Worm (Caenorhabditis elegans) whole organism, L1 larva: Measurements from ENCODE around the gene K09C6.3.

Source experiments
- C04F5.9 ChIP-seq: sonication (generic microtip); optimal IDR thresholded peaks from 2 replicates; lab custom pipeline; 2016; ENCODE audit warnings: missing genetic modification characterization, missing compliant biosample characterization
- aha-1 ChIP-seq: fragments of 150-350 bp; optimal IDR thresholded peaks from 2 replicates; lab custom pipeline; 2014; ENCODE audit warnings: missing biosample characterization, missing genetic modification characterization
- alr-1 ChIP-seq: fragments of 200-800 bp; sonication (Bioruptor generic); optimal IDR thresholded peaks from 2 replicates; lab custom pipeline; 2018; ENCODE audit warnings: borderline replicate concordance, mild to moderate bottlenecking, missing genetic modification characterization, missing compliant biosample characterization
- aly-2 ChIP-seq: fragments of 150-350 bp; optimal IDR thresholded peaks from 2 replicates; lab custom pipeline; 2014; ENCODE audit warnings: missing biosample characterization, missing genetic modification characterization
- ama-1 ChIP-seq: fragments of 150-350 bp; optimal IDR thresholded peaks from 2 replicates; lab custom pipeline; 2014
- ceh-63 ChIP-seq: fragments of 200-800 bp; sonication (Bioruptor generic); optimal IDR thresholded peaks from 2 replicates; lab custom pipeline; 2018; ENCODE audit warnings: mild to moderate bottlenecking, missing genetic modification characterization, missing compliant biosample characterization
- ces-1 ChIP-seq: fragments of 150-350 bp; optimal IDR thresholded peaks from 2 replicates; lab custom pipeline; 2014; ENCODE audit warnings: missing biosample characterization, missing genetic modification reagents, missing genetic modification characterization
- egl-27 ChIP-seq, 2 experiments: fragments of 150-350 bp in 1 of 2; sonication (generic microtip); optimal IDR thresholded peaks; 3 replicates each; lab custom pipeline; 2017 to 2018; ENCODE audit warnings: missing biosample characterization in 2 of 2, missing genetic modification characterization in 2 of 2, missing genetic modification reagents in 2 of 2
- fkh-10 ChIP-seq: sonication (generic microtip); optimal IDR thresholded peaks from 2 replicates; lab custom pipeline; 2017; ENCODE audit warnings: missing biosample characterization, missing genetic modification reagents, missing genetic modification characterization
- fos-1 ChIP-seq: fragments of 150-350 bp; optimal IDR thresholded peaks from 2 replicates; lab custom pipeline; 2014; ENCODE audit warnings: missing biosample characterization, missing genetic modification characterization
- hlh-17 ChIP-seq: fragments of 200-800 bp; sonication (Bioruptor generic); optimal IDR thresholded peaks from 2 replicates; lab custom pipeline; 2018; ENCODE audit warnings: missing genetic modification characterization, mild to moderate bottlenecking, missing compliant biosample characterization, moderate library complexity, borderline replicate concordance
- hlh-4 ChIP-seq: sonication (generic microtip); optimal IDR thresholded peaks from 2 replicates; lab custom pipeline; 2016; ENCODE audit warnings: mild to moderate bottlenecking, missing genetic modification characterization, missing compliant biosample characterization
- irx-1 ChIP-seq: sonication (generic microtip); optimal IDR thresholded peaks from 2 replicates; lab custom pipeline; 2016; ENCODE audit warnings: missing genetic modification characterization, missing compliant biosample characterization
- isw-1 ChIP-seq: fragments of 200-800 bp; sonication (Bioruptor generic); IDR thresholded peaks from 2 replicates; pipeline ENCODE4 v1.3.6; 2022; ENCODE audit warnings: missing genetic modification characterization, missing compliant biosample characterization
- jun-1 ChIP-seq: fragments of 150-350 bp; optimal IDR thresholded peaks from 2 replicates; lab custom pipeline; 2014; ENCODE audit warnings: missing biosample characterization, missing genetic modification reagents, missing genetic modification characterization
- lin-13 ChIP-seq: fragments of 150-350 bp; optimal IDR thresholded peaks from 2 replicates; lab custom pipeline; 2014; ENCODE audit warnings: missing biosample characterization, missing genetic modification reagents, missing genetic modification characterization
- lin-15B ChIP-seq: fragments of 150-350 bp; sonication (generic microtip); optimal IDR thresholded peaks from 3 replicates; lab custom pipeline; 2014; ENCODE audit warnings: missing biosample characterization, missing genetic modification characterization
- lin-39 ChIP-seq: fragments of 150-350 bp; optimal IDR thresholded peaks from 2 replicates; lab custom pipeline; 2014; ENCODE audit warnings: missing biosample characterization, missing genetic modification reagents, missing genetic modification characterization
- lsy-2 ChIP-seq, 2 experiments: fragments of 150-350 bp; optimal IDR thresholded peaks; 2 replicates each; lab custom pipeline; 2014; ENCODE audit warnings: missing biosample characterization in 2 of 2, missing genetic modification characterization in 2 of 2
- mab-9 ChIP-seq: fragments of 200-800 bp; sonication (Bioruptor generic); IDR thresholded peaks from 2 replicates; pipeline ENCODE4 v1.3.6; 2022; ENCODE audit warnings: missing genetic modification reagents, missing genetic modification characterization, missing compliant biosample characterization
- mdl-1 ChIP-seq, 2 experiments: fragments of 150-350 bp; optimal IDR thresholded peaks; 2 replicates each; lab custom pipeline; 2014 to 2017; ENCODE audit warnings: missing biosample characterization in 2 of 2, missing genetic modification characterization in 2 of 2, inconsistent platforms in 1 of 2
- mef-2 ChIP-seq: fragments of 150-350 bp; optimal IDR thresholded peaks from 2 replicates; lab custom pipeline; 2014; ENCODE audit warnings: missing biosample characterization, missing genetic modification characterization
- nhr-11 ChIP-seq: fragments of 150-350 bp; optimal IDR thresholded peaks from 2 replicates; lab custom pipeline; 2014; ENCODE audit warnings: missing biosample characterization, missing genetic modification characterization
- nhr-12 ChIP-seq: sonication (generic microtip); optimal IDR thresholded peaks from 2 replicates; lab custom pipeline; 2017; ENCODE audit warnings: missing biosample characterization, missing genetic modification characterization
- nhr-19 ChIP-seq: fragments of 200-800 bp; sonication (Bioruptor generic); conservative IDR thresholded peaks from 2 replicates; pipeline ENCODE4 v1.3.6; 2022; ENCODE audit warnings: missing genetic modification characterization, missing compliant biosample characterization
- nhr-20 ChIP-seq: sonication (generic microtip); optimal IDR thresholded peaks from 2 replicates; lab custom pipeline; 2016; ENCODE audit warnings: mild to moderate bottlenecking, missing genetic modification characterization, missing compliant biosample characterization
- nhr-237 ChIP-seq: fragments of 150-350 bp; optimal IDR thresholded peaks from 2 replicates; lab custom pipeline; 2014; ENCODE audit warnings: missing biosample characterization, missing genetic modification characterization
- nhr-28 ChIP-seq: fragments of 150-350 bp; optimal IDR thresholded peaks from 2 replicates; lab custom pipeline; 2014; ENCODE audit warnings: missing biosample characterization, missing genetic modification characterization
- nhr-71 ChIP-seq: sonication (generic microtip); optimal IDR thresholded peaks from 2 replicates; lab custom pipeline; 2016; ENCODE audit warnings: mild to moderate bottlenecking, missing genetic modification characterization, moderate library complexity, missing compliant biosample characterization
- nhr-77 ChIP-seq: fragments of 150-350 bp; optimal IDR thresholded peaks from 2 replicates; lab custom pipeline; 2014; ENCODE audit warnings: missing biosample characterization, missing genetic modification characterization
- nhr-84 ChIP-seq: sonication (generic microtip); optimal IDR thresholded peaks from 2 replicates; lab custom pipeline; 2017; ENCODE audit warnings: missing biosample characterization, missing genetic modification characterization
- pqm-1 ChIP-seq: sonication (generic microtip); optimal IDR thresholded peaks from 3 replicates; lab custom pipeline; 2017; ENCODE audit warnings: missing biosample characterization, missing genetic modification characterization
- rnt-1 ChIP-seq: sonication (generic microtip); optimal IDR thresholded peaks from 2 replicates; lab custom pipeline; 2016; ENCODE audit warnings: mild to moderate bottlenecking, missing genetic modification characterization, moderate library complexity, missing compliant biosample characterization
- snpc-4 ChIP-seq: fragments of 150-350 bp; optimal IDR thresholded peaks from 2 replicates; lab custom pipeline; 2014; ENCODE audit warnings: missing biosample characterization, missing genetic modification characterization
- tbx-2 ChIP-seq: sonication (generic microtip); optimal IDR thresholded peaks from 2 replicates; lab custom pipeline; 2016; ENCODE audit warnings: missing genetic modification characterization, missing compliant biosample characterization
- unc-62 ChIP-seq: fragments of 150-350 bp; optimal IDR thresholded peaks from 2 replicates; lab custom pipeline; 2014; ENCODE audit warnings: missing biosample characterization, missing genetic modification reagents, missing genetic modification characterization
- unc-98 ChIP-seq: fragments of 200-800 bp; sonication (Bioruptor generic); IDR thresholded peaks from 2 replicates; pipeline ENCODE4 v1.3.6; 2022; ENCODE audit warnings: missing genetic modification characterization, missing compliant biosample characterization
- zip-4 ChIP-seq: fragments of 200-800 bp; sonication (Bioruptor generic); optimal IDR thresholded peaks from 2 replicates; lab custom pipeline; 2018; ENCODE audit warnings: mild to moderate bottlenecking, missing genetic modification characterization, moderate library complexity, missing compliant biosample characterization
- ztf-4 ChIP-seq: fragments of 150-350 bp; optimal IDR thresholded peaks from 2 replicates; lab custom pipeline; 2014; ENCODE audit warnings: missing biosample characterization, missing genetic modification characterization

Gene K09C6.3

ce11 chrV:813101-813500 is 39.2 kb upstream of the K09C6.3 start, which contains the start of gene R13D11.10:
Gene R13D11.10, minus strand, starts transcription at chrV:813201.
- no peak for TF ChIP-seq nhr-77
- TF ChIP-seq pqm-1: no peak
- no peak for TF ChIP-seq lsy-2 (tag; optimal IDR thresholded peaks at IDR 0.05; lab: Kevin White, UChicago)
- no peak for TF ChIP-seq mdl-1 (tag; optimal IDR thresholded peaks at IDR 0.05; lab: Kevin White, UChicago)
- no peak for TF ChIP-seq lin-13 (GFP tag; lab: Kevin White, UChicago)
- no peak for TF ChIP-seq nhr-84 (tag; lab: Kevin White, UChicago)
- no peak for TF ChIP-seq nhr-11
- no peak for TF ChIP-seq nhr-19 (GFP tag; lab: Robert Waterston, UW)
- TF ChIP-seq nhr-28 (tag; lab: Kevin White, UChicago): no peak
- no peak for TF ChIP-seq rnt-1 (tag; lab: Kevin White, UChicago)
- no peak for TF ChIP-seq ceh-63 (GFP tag; lab: Kevin White, UChicago)
- no peak for TF ChIP-seq ztf-4
- no peak for TF ChIP-seq tbx-2 (tag; lab: Kevin White, UChicago)
- TF ChIP-seq C04F5.9 (tag; lab: Kevin White, UChicago): no peak
- TF ChIP-seq jun-1 (tag; lab: Kevin White, UChicago): no peak
- TF ChIP-seq hlh-4 (tag; lab: Kevin White, UChicago): no peak

- TF ChIP-seq ama-1 (lab: Kevin White, UChicago) (no peak), nhr-237 (tag; lab: Kevin White, UChicago) (no peak), snpc-4 (tag; lab: Kevin White, UChicago) (no peak), irx-1 (tag; lab: Kevin White, UChicago) (no peak), mab-9 (no peak), zip-4 (GFP tag; lab: Kevin White, UChicago) (no peak), alr-1 (tag; lab: Kevin White, UChicago) (no peak), unc-98 (GFP tag; lab: Robert Waterston, UW) (no peak), hlh-4 (tag; lab: Kevin White, UChicago) (no peak), unc-62 (no peak), aly-2 (no peak), egl-27 (tag; optimal IDR thresholded peaks at IDR 0.05; lab: Kevin White, UChicago) (no peak), lin-15B (tag; lab: Kevin White, UChicago) (no peak), fkh-10 (GFP tag; lab: Kevin White, UChicago) (no peak), nhr-71 (tag; lab: Kevin White, UChicago) (no peak)
Observed at ce11 chrV:814716-815115, 37.6 kb upstream of the K09C6.3 start, which contains the start of gene R13D11.3. Gene R13D11.3, plus strand, starts transcription at chrV:815016.

- no peak for TF ChIP-seq nhr-19 (GFP tag; lab: Robert Waterston, UW)
- no peak for TF ChIP-seq ces-1 (GFP tag; lab: Kevin White, UChicago)
- no peak for TF ChIP-seq fos-1
- no peak for TF ChIP-seq isw-1 (GFP tag; lab: Robert Waterston, UW)
- no peak for TF ChIP-seq mef-2
- no peak for TF ChIP-seq nhr-20
- TF ChIP-seq nhr-237 (tag; lab: Kevin White, UChicago): no peak
- TF ChIP-seq zip-4 (GFP tag; lab: Kevin White, UChicago): no peak
- no peak for TF ChIP-seq aha-1
- no peak for TF ChIP-seq hlh-17 (GFP tag; lab: Kevin White, UChicago)
- TF ChIP-seq nhr-12 (tag; lab: Kevin White, UChicago): no peak
- TF ChIP-seq unc-98 (GFP tag; lab: Robert Waterston, UW): no peak
- no peak for TF ChIP-seq lin-39 (tag; lab: Kevin White, UChicago)
- TF ChIP-seq lsy-2 (tag; optimal IDR thresholded peaks at IDR 0.05; lab: Kevin White, UChicago): no peak
- TF ChIP-seq, all 84 proteins: peak for 0
Observed at ce11 chrV:817182-817581, 35.1 kb upstream of the K09C6.3 start, which contains the start of gene R13D11.1. Gene R13D11.1, plus strand, starts transcription at chrV:817482.
